Worm (Caenorhabditis elegans): ENCODE results near the gene clec-199.

DNA sequence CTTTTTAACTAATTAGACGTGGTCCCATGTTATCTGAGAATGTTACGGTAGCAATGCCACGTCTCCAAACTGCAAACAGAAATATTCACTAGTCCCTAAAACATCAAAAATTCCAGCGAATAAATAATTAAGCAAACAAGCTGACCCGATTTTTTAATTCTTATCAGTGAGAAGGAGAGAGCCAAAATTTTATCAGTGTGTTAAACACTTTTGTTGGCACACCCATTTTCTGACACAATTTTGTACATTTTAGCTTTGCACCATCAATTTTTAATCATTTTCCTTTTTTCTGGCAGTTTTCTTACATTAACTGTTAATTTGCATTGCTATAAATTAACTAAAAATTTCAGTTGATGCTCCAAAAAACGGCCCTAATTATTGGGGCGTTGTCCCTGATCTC lies 31.2 kb upstream of the clec-199 start, which contains the start of gene C49C3.4:
- no peak for TF ChIP-seq nhr-23 (tag; optimal IDR thresholded peaks at IDR 0.05)
- TF ChIP-seq ceh-82 (tag; optimal IDR thresholded peaks at IDR 0.05): no peak
- no peak for TF ChIP-seq ZK546.5 (tag; optimal IDR thresholded peaks at IDR 0.05)
- no peak for TF ChIP-seq nhr-11 (tag; optimal IDR thresholded peaks at IDR 0.05)
- no peak for TF ChIP-seq tbx-2 (tag; optimal IDR thresholded peaks at IDR 0.05)
- TF ChIP-seq nhr-237 (tag; optimal IDR thresholded peaks at IDR 0.05): no peak
- no peak for TF ChIP-seq unc-39 (tag; optimal IDR thresholded peaks at IDR 0.05)
- TF ChIP-seq pqm-1 (tag; optimal IDR thresholded peaks at IDR 0.05): peak; percentile 20
- no peak for TF ChIP-seq nhr-77 (tag; optimal IDR thresholded peaks at IDR 0.05)
- no peak for TF ChIP-seq ztf-11 (tag; optimal IDR thresholded peaks at IDR 0.05)
- no peak for TF ChIP-seq skn-1 (tag; optimal IDR thresholded peaks at IDR 0.05)
